Fruit fly (Drosophila melanogaster) S2 (cell line): ENCODE measurements around the gene CG7044.
A peak's percentile ranks its signal among the peaks of the same experiment; 100 is the strongest.

Experiments used
- CG8478 ChIP-seq: fragments of >200 bp; optimal IDR thresholded peaks from 2 replicates; lab custom pipeline; 2018
- CTCF ChIP-seq, 2 experiments: fragments of >200 bp; optimal IDR thresholded peaks; 2 replicates each; lab custom pipeline; 2018

CG7044 gene

DNA sequence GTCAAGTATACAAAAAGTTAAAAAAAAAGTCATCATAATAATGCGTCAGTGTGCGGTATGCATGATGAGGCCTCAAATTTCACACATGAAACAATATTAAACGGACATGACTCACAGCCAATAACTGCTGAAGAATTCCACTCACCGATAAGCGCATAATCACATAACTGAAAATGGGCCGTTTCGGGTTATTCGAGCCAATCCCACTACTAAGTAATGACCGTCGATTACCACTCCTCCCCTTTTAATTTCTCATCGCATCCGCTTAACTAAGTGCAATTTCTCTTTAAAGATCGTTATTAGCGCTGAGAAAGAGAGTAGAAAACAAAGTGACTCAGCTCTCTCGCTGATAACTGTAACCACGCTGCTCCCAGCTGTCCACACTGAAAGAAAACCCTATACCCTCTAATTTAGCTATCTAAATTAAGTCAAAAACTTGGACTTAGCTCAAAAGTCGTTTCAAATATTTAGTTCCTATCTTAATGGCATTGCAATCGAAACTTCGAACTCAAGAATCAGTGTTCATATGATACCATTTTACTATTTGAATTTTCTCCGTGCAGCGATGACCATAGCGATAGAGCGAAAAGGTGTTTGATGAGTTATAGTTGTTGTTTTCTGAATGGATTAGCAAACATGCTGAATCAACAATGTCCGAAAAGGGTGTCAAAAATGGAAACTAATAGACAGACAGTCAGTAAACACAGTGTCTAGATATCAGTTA lies 11.4 kb upstream of the CG7044 start:
- TF ChIP-seq CTCF (optimal IDR thresholded peaks at IDR 0.05; lab: Kevin White, UChicago) = no peak
- no peak for TF ChIP-seq CG8478 (lab: Kevin White, UChicago)

DNA sequence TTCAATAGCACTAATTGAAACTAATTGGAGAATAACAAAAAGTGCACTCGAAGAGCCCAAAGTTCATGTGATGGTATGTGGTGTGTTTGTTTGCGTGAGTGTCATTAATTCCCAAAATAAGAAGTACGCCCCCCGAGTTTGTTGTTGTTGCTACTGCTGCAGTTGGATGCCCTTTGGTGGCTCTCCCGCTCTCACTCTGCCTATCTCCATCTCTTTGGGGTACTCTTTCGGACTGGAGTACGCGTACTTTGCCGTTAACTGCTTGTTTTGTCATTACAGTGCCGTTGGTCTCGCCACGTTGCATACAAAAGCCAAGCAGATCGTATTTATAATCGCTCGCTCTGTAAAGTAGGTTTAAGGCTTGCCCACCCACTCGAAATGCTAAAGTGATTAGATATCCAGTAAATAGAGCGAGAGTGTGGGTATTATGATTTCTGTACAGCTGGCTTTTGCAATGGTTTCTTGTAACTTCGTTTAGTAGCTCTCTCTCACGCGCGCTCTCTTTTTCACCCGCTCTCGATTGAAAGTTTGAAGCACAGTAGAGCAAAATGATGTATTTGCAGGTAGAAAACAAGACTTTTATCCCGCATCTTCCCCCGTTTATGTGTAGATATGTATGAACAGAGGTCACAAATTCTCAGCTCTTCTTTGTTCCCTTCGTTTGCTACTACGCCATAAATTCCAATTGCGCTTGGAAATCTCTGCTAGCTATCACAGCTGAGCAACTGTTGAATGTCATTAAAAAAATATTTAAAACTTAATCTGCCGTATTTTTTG lies 10.6 kb upstream of the CG7044 start:
- no peak for TF ChIP-seq CG8478 (lab: Kevin White, UChicago)
- no peak for TF ChIP-seq CTCF (optimal IDR thresholded peaks at IDR 0.05; lab: Kevin White, UChicago)

DNA sequence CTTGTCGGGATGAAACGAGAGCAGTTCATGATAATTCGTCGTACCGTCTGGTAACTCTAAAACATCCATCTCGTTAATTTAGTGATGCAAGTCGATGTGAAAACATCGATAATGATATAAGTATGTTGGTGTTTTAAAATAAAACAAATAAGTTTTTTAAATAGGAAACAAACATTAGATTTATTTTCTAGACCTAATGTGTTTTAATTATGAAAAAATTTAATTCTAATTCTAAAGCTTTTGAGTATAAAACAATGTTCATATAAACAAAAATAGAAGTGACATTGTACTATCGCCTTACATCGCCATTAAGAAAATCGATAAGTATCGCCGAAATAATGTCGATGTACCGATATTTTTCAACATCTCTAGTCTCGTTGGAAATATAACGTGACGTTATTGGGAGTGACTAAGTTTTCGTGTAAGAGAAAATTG lies 9.5 kb upstream of the CG7044 start, which contains the start of gene Rab11:
Gene Rab11 (plus strand): TSS at position 363 of the 435 bp plus-strand sequence.
- TF ChIP-seq CG8478 (lab: Kevin White, UChicago) = no peak
- TF ChIP-seq CTCF (optimal IDR thresholded peaks at IDR 0.05; lab: Kevin White, UChicago) = no peak

DNA sequence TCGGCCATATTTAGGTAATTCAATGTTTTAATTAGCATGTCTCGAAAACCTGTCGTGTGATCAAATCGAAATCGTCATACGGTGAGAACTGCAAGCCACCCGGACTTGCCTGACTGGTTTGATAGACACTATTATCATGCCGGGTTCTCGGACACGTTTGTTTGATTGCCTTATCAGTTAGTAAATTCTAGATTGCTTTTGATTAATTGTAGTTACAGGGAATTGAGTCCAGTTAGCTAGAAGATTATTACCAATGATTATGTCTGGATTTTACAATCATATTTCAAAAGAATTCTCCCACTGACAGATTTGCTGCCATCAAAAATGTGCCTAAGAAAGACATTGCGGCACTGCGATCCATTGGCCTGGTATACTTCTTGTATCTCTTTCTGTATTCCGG lies 8.2 kb upstream of the CG7044 start:
- TF ChIP-seq CG8478 (lab: Kevin White, UChicago) (no peak), CTCF (optimal IDR thresholded peaks at IDR 0.05; lab: Kevin White, UChicago) (no peak)

DNA sequence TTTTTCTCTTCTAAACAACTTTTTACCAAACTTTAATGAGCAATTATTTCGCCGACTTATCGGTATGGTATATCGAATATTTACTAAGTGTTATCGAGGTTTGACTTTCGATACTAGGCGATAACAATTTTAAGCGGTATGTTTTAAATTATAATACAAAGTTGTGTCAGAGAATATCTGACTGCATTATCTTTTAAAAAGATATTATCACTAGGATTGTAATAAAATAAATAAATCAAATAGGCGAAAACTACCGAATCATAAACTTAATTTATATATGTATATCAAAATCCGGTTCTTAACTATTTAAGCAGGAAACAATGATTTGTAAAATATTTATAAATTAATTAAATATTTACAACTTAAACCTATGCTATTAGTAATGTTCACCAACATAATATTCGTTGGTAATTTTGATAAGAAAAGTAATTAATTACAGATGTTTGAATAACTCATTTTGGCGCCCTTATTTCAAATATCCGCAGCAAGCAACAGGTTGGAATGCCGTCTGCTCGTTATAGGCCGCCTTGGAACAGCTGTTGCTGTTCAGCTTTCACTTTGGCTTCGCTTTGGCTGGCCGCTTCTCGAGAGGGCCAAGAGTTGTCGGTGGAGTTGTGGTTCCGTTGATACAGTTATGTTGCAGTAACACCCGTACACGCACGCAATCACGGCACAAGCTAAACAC lies 6.5 kb upstream of the CG7044 start, which contains the start of the genes Sec15 and rtet:
Gene Sec15 (minus strand): TSS at position 66 of the 685 bp plus-strand sequence.
Gene rtet (plus strand): TSS at position 540 of the 685 bp plus-strand sequence.
- no peak for TF ChIP-seq CTCF (optimal IDR thresholded peaks at IDR 0.05; lab: Kevin White, UChicago)
- TF ChIP-seq CG8478 (lab: Kevin White, UChicago) = no peak

DNA sequence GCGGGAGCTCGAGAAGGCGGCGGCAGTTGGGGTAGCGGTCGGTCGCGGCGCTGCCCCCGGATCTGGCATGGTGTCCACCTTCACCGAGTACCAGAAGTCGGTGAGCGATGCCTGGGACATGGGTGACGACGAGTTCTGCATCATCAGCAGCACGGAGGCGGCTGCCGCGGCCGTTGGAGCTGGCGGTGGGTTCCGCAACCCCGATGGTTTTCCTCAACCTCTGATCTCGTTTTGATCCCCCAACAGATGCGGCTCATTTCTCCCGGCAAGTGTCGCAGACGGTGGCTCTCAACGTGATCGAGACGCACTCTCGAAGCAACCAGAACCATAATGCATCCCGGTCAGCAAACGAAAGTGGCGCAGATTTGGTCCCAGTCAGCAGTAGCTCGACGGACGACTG lies 959 bp upstream of the CG7044 start:
- TF ChIP-seq CTCF (optimal IDR thresholded peaks at IDR 0.05; lab: Kevin White, UChicago) = no peak
- TF ChIP-seq CG8478 (lab: Kevin White, UChicago) = no peak

DNA sequence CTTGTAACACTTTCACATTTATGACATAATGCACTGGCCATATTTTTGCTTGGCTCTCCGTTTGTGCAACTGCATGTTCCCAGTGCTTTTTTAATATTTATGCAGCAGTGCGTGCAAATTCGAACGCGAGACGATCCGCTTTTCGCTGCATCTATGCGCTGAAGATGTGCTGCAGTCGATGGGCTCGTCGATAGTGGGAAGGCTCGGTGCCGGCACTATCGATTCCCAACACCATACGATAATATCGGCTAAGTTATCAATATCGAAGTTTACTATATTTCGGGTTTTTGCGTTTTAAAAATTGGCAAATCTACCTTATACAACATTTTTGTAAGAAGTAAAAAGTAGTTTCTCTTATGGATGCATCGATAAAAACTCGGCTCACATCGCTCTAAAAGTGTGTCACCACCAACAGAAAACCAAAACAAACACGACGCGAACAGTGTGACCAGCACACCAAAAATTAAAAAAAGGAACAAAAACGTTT lies 3.8 kb downstream of the CG7044 start, which contains the start of gene RhoGAP93B:
Gene RhoGAP93B (minus strand): TSS at position 197 of the 487 bp plus-strand sequence.
- TF ChIP-seq CTCF (optimal IDR thresholded peaks at IDR 0.05; lab: Kevin White, UChicago) = peak; percentile 4 to 10
- TF ChIP-seq CG8478 (lab: Kevin White, UChicago) = no peak

DNA sequence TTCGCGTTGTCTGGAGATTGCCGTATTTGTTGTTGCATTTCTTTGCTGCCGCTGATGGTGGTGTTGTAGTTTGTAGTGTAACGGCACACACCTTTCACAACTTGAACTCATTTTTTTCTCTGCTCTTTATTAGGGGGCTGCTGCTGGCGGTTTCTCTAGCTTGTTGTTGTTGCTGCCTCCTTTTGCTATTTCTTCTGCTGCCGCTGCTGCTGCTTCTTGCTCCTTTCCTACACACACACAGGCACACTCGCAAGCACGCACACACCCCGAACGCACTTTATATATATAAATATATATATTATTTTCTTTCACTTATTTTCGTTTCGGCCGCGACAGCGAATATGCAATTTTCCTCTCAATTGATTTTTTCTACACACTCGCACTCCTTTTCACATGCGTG lies 4.4 kb downstream of the CG7044 start:
- TF ChIP-seq CG8478 (lab: Kevin White, UChicago) = no peak
- TF ChIP-seq CTCF (optimal IDR thresholded peaks at IDR 0.05; lab: Kevin White, UChicago) = no peak

DNA sequence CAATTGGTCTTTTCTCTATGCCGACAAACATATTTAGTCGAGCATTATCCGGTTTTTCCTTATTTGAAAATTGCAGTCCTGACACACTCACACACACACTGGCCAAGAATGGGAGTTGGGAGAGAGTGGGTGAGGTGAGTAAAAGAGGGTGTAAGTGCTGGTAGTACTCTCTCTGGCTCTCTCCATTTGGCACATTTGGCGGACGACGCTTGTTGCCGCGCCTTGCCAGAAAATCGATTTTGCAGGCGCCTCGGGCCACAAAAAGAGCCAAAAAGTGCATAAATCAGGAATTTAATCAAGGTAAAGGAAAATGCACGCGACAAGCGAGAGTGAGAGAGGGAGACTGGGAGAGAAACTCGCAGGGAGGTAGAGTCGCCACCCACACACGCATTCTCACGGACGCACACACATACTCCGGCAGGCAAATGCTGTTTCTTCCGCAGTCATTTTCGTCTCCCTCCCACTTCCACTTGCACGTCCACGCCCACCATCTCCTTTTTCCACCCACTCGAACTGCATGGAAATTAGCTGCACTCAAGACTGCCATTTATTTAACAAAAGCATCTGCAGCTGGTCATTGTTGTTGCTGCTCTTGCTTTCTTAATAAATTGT lies 4.9 kb downstream of the CG7044 start:
- TF ChIP-seq CTCF (optimal IDR thresholded peaks at IDR 0.05; lab: Kevin White, UChicago) = no peak

DNA sequence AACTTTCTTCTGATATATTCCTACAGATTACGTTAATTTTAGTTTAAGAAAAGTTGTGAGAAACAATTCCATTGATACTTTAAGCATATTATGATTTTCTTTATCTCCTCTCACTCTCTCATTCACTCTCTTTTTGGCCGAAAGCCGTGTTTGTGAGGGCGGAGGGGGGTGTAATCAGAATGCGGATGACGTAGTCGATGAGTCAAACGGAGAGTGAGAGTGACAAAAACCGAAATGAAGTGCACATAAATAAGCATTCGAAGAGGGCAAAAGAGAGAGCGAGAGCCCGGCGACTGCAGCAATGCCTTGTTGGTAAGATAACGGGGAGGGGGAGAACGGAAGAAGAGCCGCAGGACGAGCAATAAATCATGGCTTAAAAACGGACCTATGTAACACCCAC lies 7.2 kb downstream of the CG7044 start:
- no peak for TF ChIP-seq CG8478 (lab: Kevin White, UChicago)
- TF ChIP-seq CTCF (optimal IDR thresholded peaks at IDR 0.05; lab: Kevin White, UChicago) = no peak

DNA sequence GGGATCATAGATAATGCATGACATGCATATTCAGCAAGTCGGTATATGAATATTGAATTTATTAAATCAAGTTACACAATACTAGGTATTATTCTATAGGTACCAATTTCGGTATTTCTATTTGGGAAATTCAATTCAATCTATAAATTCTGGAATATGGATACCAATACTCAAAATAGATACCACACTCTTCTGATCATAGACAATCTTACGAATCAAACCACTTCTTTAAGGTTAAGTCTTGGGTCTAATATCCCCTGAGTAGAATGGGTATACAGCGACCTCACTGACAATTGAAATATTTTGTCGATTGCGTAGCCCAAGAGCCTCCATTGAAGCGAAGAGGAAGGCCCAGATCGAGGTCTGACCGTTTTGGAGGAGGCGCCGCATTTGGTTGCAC lies 8.7 kb downstream of the CG7044 start:
- TF ChIP-seq CTCF (optimal IDR thresholded peaks at IDR 0.05; lab: Kevin White, UChicago) (no peak), CG8478 (lab: Kevin White, UChicago) (no peak)

DNA sequence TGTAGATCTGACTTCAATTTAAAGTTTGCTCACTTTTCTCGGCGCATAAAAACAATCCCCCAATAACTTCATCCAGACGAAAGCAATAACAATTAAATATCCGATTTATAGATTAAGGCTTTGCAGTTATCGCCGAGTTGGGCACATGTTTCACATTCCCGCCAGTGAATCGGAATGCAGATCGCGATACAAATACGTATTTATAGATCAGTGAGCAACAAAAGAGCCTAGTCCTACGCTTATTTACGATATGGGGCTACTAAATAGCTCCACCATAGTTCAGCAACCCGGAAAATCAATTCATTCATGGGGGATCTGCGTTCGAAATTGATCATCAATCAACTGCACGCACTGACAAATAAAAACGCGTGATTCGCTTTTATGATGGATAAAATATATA lies 9.5 kb downstream of the CG7044 start:
- TF ChIP-seq CG8478 (lab: Kevin White, UChicago) (no peak), CTCF (optimal IDR thresholded peaks at IDR 0.05; lab: Kevin White, UChicago) (no peak)

DNA sequence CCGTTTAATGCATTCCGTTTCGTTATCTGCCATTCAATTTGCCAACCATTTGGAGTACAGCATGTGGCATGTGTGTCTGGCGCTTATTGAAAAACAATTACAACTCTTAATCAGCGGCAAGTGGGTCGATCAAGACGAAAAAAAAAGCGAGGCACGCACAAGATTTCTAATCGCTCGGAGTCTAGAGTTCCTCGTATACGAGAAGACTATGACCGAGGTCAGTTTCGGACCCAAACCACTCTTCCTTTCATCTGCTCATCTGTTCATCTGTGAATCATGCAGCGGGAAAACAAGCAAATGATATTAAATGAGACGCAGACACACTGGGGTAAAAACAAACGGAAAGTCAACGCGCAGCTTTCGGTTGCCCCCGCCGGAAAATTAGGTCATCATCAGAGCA lies 10.0 kb downstream of the CG7044 start:
- TF ChIP-seq CG8478 (lab: Kevin White, UChicago) (no peak), CTCF (optimal IDR thresholded peaks at IDR 0.05; lab: Kevin White, UChicago) (no peak)
